Fruit fly (Drosophila melanogaster) whole organism, embryonic: Measurements from ENCODE around the gene CkIIalpha-i3.
A peak's percentile ranks its signal among the peaks of the same experiment; 100 is the strongest.

Experiments
- Adf1 ChIP-seq: fragments of 200-800 bp; sonication (Bioruptor generic); IDR thresholded peaks from 2 replicates; pipeline ENCODE4 v1.3.6; 2022; ENCODE audit warnings: missing biosample characterization, missing genetic modification characterization
- Aef1 ChIP-seq: fragments of 200-800 bp; sonication (Bioruptor generic); IDR thresholded peaks from 3 replicates; pipeline ENCODE4 v1.3.6; 2022; ENCODE audit warnings: missing biosample characterization, missing genetic modification characterization
- Atf6 ChIP-seq: fragments of 200-800 bp; sonication (Bioruptor generic); IDR thresholded peaks from 2 replicates; pipeline ENCODE4 v1.3.6; 2022; ENCODE audit warnings: missing biosample characterization, missing genetic modification characterization
- BtbVII ChIP-seq: fragments of 200-800 bp; sonication (Bioruptor generic); optimal IDR thresholded peaks from 3 replicates; lab custom pipeline; 2017; ENCODE audit warnings: missing biosample characterization, mild to moderate bottlenecking, missing genetic modification characterization
- CG10274 ChIP-seq: fragments of 200-800 bp; sonication (Bioruptor generic); optimal IDR thresholded peaks from 3 replicates; lab custom pipeline; 2017; ENCODE audit warnings: missing biosample characterization, mild to moderate bottlenecking, missing genetic modification characterization
- CG11504 ChIP-seq: fragments of 200-800 bp; sonication (Bioruptor generic); optimal IDR thresholded peaks from 3 replicates; lab custom pipeline; 2019; ENCODE audit warnings: missing biosample characterization, mild to moderate bottlenecking, missing genetic modification characterization, moderate library complexity
- CG12299 ChIP-seq: fragments of 200-800 bp; sonication (Bioruptor generic); optimal IDR thresholded peaks from 2 replicates; lab custom pipeline; 2018; ENCODE audit warnings: missing biosample characterization, mild to moderate bottlenecking, missing genetic modification characterization
- CG13624 ChIP-seq: fragments of 200-800 bp; sonication (Bioruptor generic); optimal IDR thresholded peaks from 2 replicates; lab custom pipeline; 2016; ENCODE audit warnings: missing biosample characterization, missing genetic modification characterization
- CG17328 ChIP-seq: fragments of 200-800 bp; sonication (Bioruptor generic); IDR thresholded peaks from 2 replicates; pipeline ENCODE4 v1.3.6; 2022; ENCODE audit warnings: missing biosample characterization, missing genetic modification characterization
- CG2116 ChIP-seq: fragments of 200-800 bp; sonication (Bioruptor generic); optimal IDR thresholded peaks from 3 replicates; lab custom pipeline; 2018; ENCODE audit warnings: missing biosample characterization, mild to moderate bottlenecking, missing genetic modification characterization
- CG3407 ChIP-seq: fragments of 200-800 bp; sonication (Bioruptor generic); optimal IDR thresholded peaks from 2 replicates; lab custom pipeline; 2018; ENCODE audit warnings: missing biosample characterization, mild to moderate bottlenecking, missing genetic modification characterization
- CG34224 ChIP-seq: fragments of 200-800 bp; sonication (Bioruptor generic); IDR thresholded peaks from 3 replicates; pipeline ENCODE4 v1.3.6; 2022; ENCODE audit warnings: missing biosample characterization, missing genetic modification characterization; ENCODE audit not compliant: partially characterized antibody
- CG3995 ChIP-seq: fragments of 200-800 bp; sonication (Bioruptor generic); optimal IDR thresholded peaks from 3 replicates; lab custom pipeline; 2016; ENCODE audit warnings: missing biosample characterization, missing genetic modification characterization
- CG6854 ChIP-seq: fragments of 200-800 bp; sonication (Bioruptor generic); optimal IDR thresholded peaks from 3 replicates; lab custom pipeline; 2017; ENCODE audit warnings: missing biosample characterization, mild to moderate bottlenecking, missing genetic modification characterization
- CG7357 ChIP-seq: fragments of 200-800 bp; sonication (Bioruptor generic); IDR thresholded peaks from 3 replicates; pipeline ENCODE4 v1.3.6; 2022; ENCODE audit warnings: missing biosample characterization, missing genetic modification characterization
- CG9932 ChIP-seq: fragments of 200-800 bp; sonication (Bioruptor generic); IDR thresholded peaks from 2 replicates; pipeline ENCODE4 v1.3.6; 2022; ENCODE audit warnings: missing biosample characterization, missing genetic modification characterization
- CTCF ChIP-seq: fragments of 200-800 bp; sonication (Bioruptor generic); optimal IDR thresholded peaks from 2 replicates; lab custom pipeline; 2017; ENCODE audit warnings: missing biosample characterization, mild to moderate bottlenecking, missing genetic modification characterization, moderate library complexity
- Camta ChIP-seq: fragments of 200-800 bp; sonication (Bioruptor generic); optimal IDR thresholded peaks from 2 replicates; lab custom pipeline; 2016; ENCODE audit warnings: missing biosample characterization, missing genetic modification characterization
- D19B ChIP-seq: fragments of 200-800 bp; sonication (Bioruptor generic); optimal IDR thresholded peaks from 2 replicates; lab custom pipeline; 2017; ENCODE audit warnings: missing biosample characterization, mild to moderate bottlenecking, missing genetic modification characterization
- Dek ChIP-seq: fragments of 200-800 bp; sonication (Bioruptor generic); optimal IDR thresholded peaks from 3 replicates; lab custom pipeline; 2019; ENCODE audit warnings: missing biosample characterization, mild to moderate bottlenecking, missing genetic modification characterization, moderate library complexity
- Dip2 ChIP-seq: fragments of 200-800 bp; sonication (Bioruptor generic); IDR thresholded peaks from 2 replicates; pipeline ENCODE4 v1.3.6; 2022; ENCODE audit warnings: missing biosample characterization, missing genetic modification characterization
- H15 ChIP-seq: fragments of 200-800 bp; sonication (Bioruptor generic); IDR thresholded peaks from 3 replicates; pipeline ENCODE4 v1.3.6; 2022; ENCODE audit warnings: missing biosample characterization, missing genetic modification characterization
- HmgD ChIP-seq: fragments of 200-800 bp; sonication (Bioruptor generic); optimal IDR thresholded peaks from 3 replicates; lab custom pipeline; 2016; ENCODE audit warnings: missing biosample characterization, missing genetic modification characterization
- Hr39 ChIP-seq: fragments of >200 bp; optimal IDR thresholded peaks from 2 replicates; lab custom pipeline; 2017
- Kr ChIP-seq: fragments of 200-800 bp; sonication (Bioruptor generic); optimal IDR thresholded peaks from 2 replicates; lab custom pipeline; 2017; ENCODE audit warnings: missing biosample characterization, mild to moderate bottlenecking, missing genetic modification characterization
- MBD-R2 ChIP-seq: fragments of 200-800 bp; sonication (Bioruptor generic); IDR thresholded peaks from 2 replicates; pipeline ENCODE4 v1.3.6; 2022; ENCODE audit warnings: missing biosample characterization, missing genetic modification characterization
- Mad ChIP-seq: fragments of 200-800 bp; sonication (Bioruptor generic); optimal IDR thresholded peaks from 2 replicates; lab custom pipeline; 2016; ENCODE audit warnings: missing biosample characterization, missing genetic modification characterization
- Myb ChIP-seq: fragments of 200-800 bp; sonication (Bioruptor generic); optimal IDR thresholded peaks from 2 replicates; lab custom pipeline; 2016; ENCODE audit warnings: missing biosample characterization, missing genetic modification characterization
- NC2β ChIP-seq: fragments of 200-800 bp; sonication (Bioruptor generic); optimal IDR thresholded peaks from 2 replicates; lab custom pipeline; 2016; ENCODE audit warnings: missing biosample characterization, missing genetic modification characterization
- Oaz ChIP-seq: fragments of 200-800 bp; sonication (Bioruptor generic); IDR thresholded peaks from 2 replicates; pipeline ENCODE4 v1.3.6; 2022; ENCODE audit warnings: missing biosample characterization, missing genetic modification characterization
- Oli ChIP-seq: fragments of 200-800 bp; sonication (Bioruptor generic); optimal IDR thresholded peaks from 2 replicates; lab custom pipeline; 2018; ENCODE audit warnings: missing biosample characterization, mild to moderate bottlenecking, missing genetic modification characterization, moderate library complexity
- Scr ChIP-seq: fragments of 200-800 bp; sonication (Bioruptor generic); IDR thresholded peaks from 2 replicates; pipeline ENCODE4 v1.3.6; 2022; ENCODE audit warnings: missing biosample characterization, missing genetic modification characterization; ENCODE audit not compliant: partially characterized antibody
- Sin3A ChIP-seq: fragments of >200 bp; optimal IDR thresholded peaks from 2 replicates; lab custom pipeline; 2018
- Sox102F ChIP-seq: fragments of 200-800 bp; sonication (Bioruptor generic); optimal IDR thresholded peaks from 2 replicates; lab custom pipeline; 2018; ENCODE audit warnings: missing biosample characterization, mild to moderate bottlenecking, missing genetic modification characterization, moderate library complexity
- Xbp1 ChIP-seq: fragments of 200-800 bp; sonication (Bioruptor generic); optimal IDR thresholded peaks from 3 replicates; lab custom pipeline; 2016; ENCODE audit warnings: missing biosample characterization, mild to moderate bottlenecking, missing genetic modification characterization
- bigmax ChIP-seq: fragments of 200-800 bp; sonication (Bioruptor generic); optimal IDR thresholded peaks from 2 replicates; lab custom pipeline; 2018; ENCODE audit warnings: missing biosample characterization, mild to moderate bottlenecking, missing genetic modification characterization
- btn ChIP-seq: fragments of 200-800 bp; sonication (Bioruptor generic); optimal IDR thresholded peaks from 2 replicates; lab custom pipeline; 2016; ENCODE audit warnings: missing biosample characterization, missing genetic modification characterization
- crol ChIP-seq: fragments of 200-800 bp; sonication (Bioruptor generic); IDR thresholded peaks from 2 replicates; pipeline ENCODE4 v1.3.6; 2022; ENCODE audit warnings: missing biosample characterization, missing genetic modification characterization
- dati ChIP-seq: fragments of 200-800 bp; sonication (Bioruptor generic); IDR thresholded peaks from 2 replicates; pipeline ENCODE4 v1.3.6; 2022; ENCODE audit warnings: missing biosample characterization, missing genetic modification characterization
- dysf ChIP-seq: fragments of 200-800 bp; sonication (Bioruptor generic); IDR thresholded peaks from 3 replicates; pipeline ENCODE4 v1.3.6; 2022; ENCODE audit warnings: missing biosample characterization, missing genetic modification characterization
- exex ChIP-seq: fragments of 200-800 bp; sonication (Bioruptor generic); optimal IDR thresholded peaks from 4 replicates; lab custom pipeline; 2018; ENCODE audit warnings: missing biosample characterization, mild to moderate bottlenecking, missing genetic modification characterization, moderate library complexity
- fd102C ChIP-seq: fragments of 200-800 bp; sonication (Bioruptor generic); optimal IDR thresholded peaks from 2 replicates; lab custom pipeline; 2018; ENCODE audit warnings: missing biosample characterization, mild to moderate bottlenecking, missing genetic modification characterization, moderate library complexity
- ftz-f1 ChIP-seq: fragments of 200-800 bp; sonication (Bioruptor generic); optimal IDR thresholded peaks from 2 replicates; lab custom pipeline; 2016; ENCODE audit warnings: missing biosample characterization, missing genetic modification characterization
- inv ChIP-seq: fragments of 200-800 bp; sonication (Bioruptor generic); IDR thresholded peaks from 2 replicates; pipeline ENCODE4 v1.3.6; 2022; ENCODE audit warnings: missing biosample characterization, missing genetic modification characterization; ENCODE audit not compliant: partially characterized antibody
- kay ChIP-seq: fragments of 200-800 bp; sonication (Bioruptor generic); optimal IDR thresholded peaks from 2 replicates; lab custom pipeline; 2016; ENCODE audit warnings: missing biosample characterization, missing genetic modification characterization
- oc ChIP-seq: fragments of 200-800 bp; sonication (Bioruptor generic); optimal IDR thresholded peaks from 2 replicates; lab custom pipeline; 2018; ENCODE audit warnings: missing biosample characterization, mild to moderate bottlenecking, missing genetic modification characterization, moderate library complexity
- pum ChIP-seq: fragments of 200-800 bp; sonication (Bioruptor generic); optimal IDR thresholded peaks from 2 replicates; lab custom pipeline; 2016; ENCODE audit warnings: missing biosample characterization, missing genetic modification characterization
- sc ChIP-seq, 3 experiments: fragments of >200 bp in 2 of 3; fragments of 200-800 bp in 1 of 3; sonication (Bioruptor generic) in 1 of 3; optimal IDR thresholded peaks; 2 replicates in 2 of 3; 3 replicates in 1 of 3; lab custom pipeline; 2017; ENCODE audit warnings: mild to moderate bottlenecking in 1 of 3, missing biosample characterization in 1 of 3, missing genetic modification characterization in 1 of 3, missing genetic modification reagents in 1 of 3
- seq ChIP-seq: fragments of 200-800 bp; sonication (Bioruptor generic); IDR thresholded peaks from 2 replicates; pipeline ENCODE4 v1.3.6; 2022; ENCODE audit warnings: missing biosample characterization, missing genetic modification characterization
- slp2 ChIP-seq: fragments of 200-800 bp; sonication (Bioruptor generic); optimal IDR thresholded peaks from 2 replicates; lab custom pipeline; 2016; ENCODE audit warnings: missing biosample characterization, missing genetic modification characterization
- twi ChIP-seq: fragments of 200-800 bp; optimal IDR thresholded peaks from 2 replicates; lab custom pipeline; 2019; ENCODE audit warnings: missing biosample characterization, mild to moderate bottlenecking, missing genetic modification characterization, moderate library complexity
- wdn ChIP-seq: fragments of 200-800 bp; sonication (Bioruptor generic); IDR thresholded peaks from 2 replicates; pipeline ENCODE4 v1.3.6; 2022; ENCODE audit warnings: missing biosample characterization, missing genetic modification characterization

Gene CkIIalpha-i3

DNA sequence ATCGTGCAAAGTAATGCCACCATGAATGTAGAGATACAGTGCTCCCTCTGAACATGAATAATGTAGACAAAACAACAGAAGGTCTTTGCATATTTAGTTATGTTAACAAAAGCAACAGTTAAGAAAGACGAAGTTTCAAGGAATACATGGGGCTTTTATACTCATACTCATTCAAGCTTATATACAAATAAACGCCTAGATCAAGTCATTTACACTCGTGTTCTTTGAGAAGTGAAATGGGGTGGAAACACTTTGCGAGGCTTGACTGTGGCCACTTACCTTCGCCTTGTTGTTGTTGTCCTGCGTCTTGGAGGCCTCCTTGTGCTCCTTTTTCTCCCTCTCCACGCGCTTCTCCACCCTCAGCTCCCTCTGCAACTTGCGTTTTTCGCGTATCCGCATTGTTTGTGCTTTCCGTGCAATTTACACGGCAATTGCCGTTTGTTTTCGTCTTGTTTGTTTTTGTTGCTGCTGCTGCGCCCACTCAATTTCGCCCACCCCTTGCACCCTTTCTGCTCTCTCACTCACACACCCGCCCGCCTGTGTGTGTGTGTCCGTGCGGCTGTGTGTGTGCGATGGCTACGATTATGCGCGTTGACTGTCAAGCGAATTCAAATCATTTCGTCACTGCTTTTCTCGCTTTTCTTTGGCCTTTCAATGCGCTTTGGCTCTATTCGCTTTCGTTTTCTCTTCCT is 25.5 kb downstream of the CkIIalpha-i3 start (continued):
- TF ChIP-seq HmgD (GFP tag; lab: Kevin White, UChicago) (no peak), Sox102F (GFP tag; lab: Kevin White, UChicago) (peak; percentile 15), btn (GFP tag; lab: Kevin White, UChicago) (no peak), Mad (no peak), CG3995 (GFP tag; lab: Kevin White, UChicago) (no peak), slp2 (GFP tag; lab: Kevin White, UChicago) (no peak), BtbVII (no peak), MBD-R2 (GFP tag; lab: Robert Waterston, UW) (no peak), Oli (tag; lab: Kevin White, UChicago) (no peak), exex (tag; lab: Kevin White, UChicago) (no peak), CTCF (GFP tag; lab: Kevin White, UChicago) (no peak), oc (tag; lab: Kevin White, UChicago) (no peak), Dip2 (GFP tag; lab: Robert Waterston, UW) (no peak), CG13624 (GFP tag; lab: Kevin White, UChicago) (no peak), fd102C (GFP tag; lab: Kevin White, UChicago) (no peak), crol (GFP tag; lab: Robert Waterston, UW) (peak; percentile 77), inv (no peak), seq (no peak), CG2116 (no peak), twi (tag; lab: Kevin White, UChicago) (no peak), pum (GFP tag; lab: Kevin White, UChicago) (no peak), CG3407 (GFP tag; lab: Kevin White, UChicago) (no peak), wdn (0 out of 2 replicates have a peak, but pooled peaks have one; percentile 20), bigmax (GFP tag; lab: Kevin White, UChicago) (no peak), H15 (GFP tag; lab: Robert Waterston, UW) (no peak), Camta (no peak), Myb (GFP tag; lab: Kevin White, UChicago) (peak; percentile 5), Dek (tag; lab: Kevin White, UChicago) (peak; percentile 16), CG17328 (GFP tag; lab: Robert Waterston, UW) (peak; percentile 13; the same call in 1 of the 2 replicates), Scr (GFP tag; lab: Robert Waterston, UW) (no peak), sc (optimal IDR thresholded peaks at IDR 0.05; lab: Kevin White, UChicago) (no peak), sc (GFP tag; optimal IDR thresholded peaks at IDR 0.05; lab: Kevin White, UChicago) (no peak), Atf6 (GFP tag; lab: Robert Waterston, UW) (no peak), Aef1 (GFP tag; lab: Robert Waterston, UW) (peak; percentile 32; the same call in 1 of the 3 replicates), CG34224 (no peak), CG11504 (tag; lab: Kevin White, UChicago) (peak; percentile 20), CG10274 (GFP tag; lab: Kevin White, UChicago) (no peak), Oaz (GFP tag; lab: Robert Waterston, UW) (no peak), CG7357 (GFP tag; lab: Robert Waterston, UW) (no peak), Sin3A (lab: Kevin White, UChicago) (no peak), Adf1 (GFP tag; lab: Robert Waterston, UW) (no peak), NC2β (GFP tag; lab: Kevin White, UChicago) (no peak), Xbp1 (GFP tag; lab: Kevin White, UChicago) (peak; percentile 13), Hr39 (lab: Kevin White, UChicago) (peak; percentile 89), kay (no peak), Kr (GFP tag; lab: Kevin White, UChicago) (peak; percentile 43), ftz-f1 (GFP tag; lab: Kevin White, UChicago) (no peak), CG12299 (tag; lab: Kevin White, UChicago) (no peak), D19B (GFP tag; lab: Kevin White, UChicago) (no peak), CG6854 (GFP tag; lab: Kevin White, UChicago) (no peak), dysf (GFP tag; lab: Robert Waterston, UW) (peak; percentile 43; the same call in 2 of the 3 replicates), dati (GFP tag; lab: Robert Waterston, UW) (no peak), CG9932 (GFP tag; lab: Robert Waterston, UW) (no peak)
